Fruit fly (Drosophila melanogaster): ENCODE data around the gene dsh.

dsh gene

dm6 chrX:11351351-11351750 lies 4.3 kb upstream of the dsh start (continued):
- TF ChIP-seq fd3F (GFP tag; optimal IDR thresholded peaks at IDR 0.05) (peak; percentile 86), Ssrp (tag; optimal IDR thresholded peaks at IDR 0.05) (peak; percentile 89), Aef1 (GFP tag; IDR thresholded peaks at IDR 0.05) (peak; percentile 95), hb (GFP tag; IDR thresholded peaks at IDR 0.05; ENCODE audit: partially characterized antibody) (no peak), CG7556 (GFP tag; optimal IDR thresholded peaks at IDR 0.05) (peak; percentile 87), CG12236 (GFP tag; optimal IDR thresholded peaks at IDR 0.05) (peak; percentile 76), CG6765 (GFP tag; optimal IDR thresholded peaks at IDR 0.05) (peak; percentile 78), CG18764 (GFP tag; optimal IDR thresholded peaks at IDR 0.05) (peak; percentile 90), inv (GFP tag; IDR thresholded peaks at IDR 0.05; ENCODE audit: partially characterized antibody) (no peak), CG10274 (GFP tag; optimal IDR thresholded peaks at IDR 0.05) (peak; percentile 85), B-H1 (GFP tag; IDR thresholded peaks at IDR 0.05) (peak; percentile 91), mld (GFP tag; IDR thresholded peaks at IDR 0.05; ENCODE audit: partially characterized antibody) (no peak), jing (GFP tag; optimal IDR thresholded peaks at IDR 0.05) (peak; percentile 91), Kr (GFP tag; optimal IDR thresholded peaks at IDR 0.05) (no peak), zen (tag; optimal IDR thresholded peaks at IDR 0.05) (peak; percentile 81), CG7987 (GFP tag; optimal IDR thresholded peaks at IDR 0.05) (peak; percentile 72), CG14860 (GFP tag; IDR thresholded peaks at IDR 0.05; ENCODE audit: partially characterized antibody) (no peak), pita (GFP tag; optimal IDR thresholded peaks at IDR 0.05) (no peak), CG14441 (GFP tag; IDR thresholded peaks at IDR 0.05) (peak; percentile 96), so (GFP tag; IDR thresholded peaks at IDR 0.05) (peak; percentile 93), Xrp1 (GFP tag; IDR thresholded peaks at IDR 0.05) (peak; percentile 94), Med (GFP tag) (peak; percentile 99), stc (GFP tag; IDR thresholded peaks at IDR 0.05) (peak; percentile 94), ato (GFP tag; IDR thresholded peaks at IDR 0.05; ENCODE audit: partially characterized antibody) (no peak), shn (GFP tag; optimal IDR thresholded peaks at IDR 0.05) (peak; percentile 90), CG7839 (tag; optimal IDR thresholded peaks at IDR 0.05) (peak; percentile 94), amos (GFP tag; IDR thresholded peaks at IDR 0.05; ENCODE audit: partially characterized antibody) (no peak), CG13775 (GFP tag; optimal IDR thresholded peaks at IDR 0.05) (peak; percentile 86), CG42726 (GFP tag; IDR thresholded peaks at IDR 0.05; ENCODE audit: partially characterized antibody) (no peak), gce (GFP tag; IDR thresholded peaks at IDR 0.05) (peak; percentile 93), fd96Cb (tag; optimal IDR thresholded peaks at IDR 0.05) (peak; percentile 91), ken (GFP tag; IDR thresholded peaks at IDR 0.05) (peak; percentile 97), ATbp (GFP tag; optimal IDR thresholded peaks at IDR 0.05) (peak; percentile 93), Pdp1 (GFP tag; optimal IDR thresholded peaks at IDR 0.05) (peak; percentile 92 to 93), HHEX (GFP tag; optimal IDR thresholded peaks at IDR 0.05) (peak; percentile 92), twi (tag; optimal IDR thresholded peaks at IDR 0.05) (peak; percentile 72), CG12659 (GFP tag; optimal IDR thresholded peaks at IDR 0.05) (peak; percentile 94), gem (tag; optimal IDR thresholded peaks at IDR 0.05) (peak; percentile 93), usp (GFP tag; optimal IDR thresholded peaks at IDR 0.05) (no peak), CG12071 (GFP tag; optimal IDR thresholded peaks at IDR 0.05) (peak; percentile 96), CG7372 (GFP tag; IDR thresholded peaks at IDR 0.05) (peak; percentile 91), Ets97D (GFP tag; optimal IDR thresholded peaks at IDR 0.05) (peak; percentile 63), CG9817 (tag; optimal IDR thresholded peaks at IDR 0.05) (peak; percentile 93), CG6272 (GFP tag; IDR thresholded peaks at IDR 0.05) (peak; percentile 88), danr (GFP tag; IDR thresholded peaks at IDR 0.05) (peak; percentile 92), CG1529 (GFP tag; optimal IDR thresholded peaks at IDR 0.05) (peak; percentile 88), zfh1 (GFP tag; IDR thresholded peaks at IDR 0.05) (peak; percentile 96), CG1603 (tag; optimal IDR thresholded peaks at IDR 0.05) (peak; percentile 97), E2f2 (GFP tag; IDR thresholded peaks at IDR 0.05) (peak; percentile 78), PHDP (tag; optimal IDR thresholded peaks at IDR 0.05) (peak; percentile 91)

Data from whole organism, embryonic.